Worm (Caenorhabditis elegans) whole organism, L2 larva: ENCODE results near the gene T14E8.2.

ENCODE experiments used
- F13H6.1 ChIP-seq: sonication (generic microtip); optimal IDR thresholded peaks from 2 replicates; lab custom pipeline; 2016; ENCODE audit warnings: missing genetic modification characterization, missing compliant biosample characterization
- R02D3.7 ChIP-seq: fragments of 150-350 bp; optimal IDR thresholded peaks from 2 replicates; lab custom pipeline; 2014; ENCODE audit warnings: missing biosample characterization, missing genetic modification characterization
- ama-1 ChIP-seq: fragments of 150-350 bp; optimal IDR thresholded peaks from 2 replicates; lab custom pipeline; 2018; ENCODE audit warnings: inconsistent platforms
- ceh-16 ChIP-seq: fragments of 150-350 bp; optimal IDR thresholded peaks from 2 replicates; lab custom pipeline; 2014; ENCODE audit warnings: missing biosample characterization, missing genetic modification characterization
- ceh-82 ChIP-seq: fragments of 150-350 bp; optimal IDR thresholded peaks from 2 replicates; lab custom pipeline; 2014; ENCODE audit warnings: missing biosample characterization, missing genetic modification characterization
- nhr-237 ChIP-seq: fragments of 150-350 bp; optimal IDR thresholded peaks from 2 replicates; lab custom pipeline; 2014; ENCODE audit warnings: missing biosample characterization, missing genetic modification characterization
- nhr-25 ChIP-seq: fragments of 150-350 bp; sonication (generic microtip); optimal IDR thresholded peaks from 3 replicates; lab custom pipeline; 2014; ENCODE audit warnings: missing biosample characterization, missing genetic modification characterization
- skn-1 ChIP-seq: sonication (generic microtip); optimal IDR thresholded peaks from 2 replicates; lab custom pipeline; 2017; ENCODE audit warnings: missing biosample characterization, missing genetic modification characterization
- ztf-4 ChIP-seq: fragments of 150-350 bp; optimal IDR thresholded peaks from 2 replicates; lab custom pipeline; 2014; ENCODE audit warnings: missing biosample characterization, missing genetic modification characterization

ce11 chrX:6505662-6506061, 37.1 kb upstream of the T14E8.2 start, which contains the start of gene glr-8:
- TF ChIP-seq ceh-16 (tag; lab: Kevin White, UChicago) (no peak), ama-1 (lab: Kevin White, UChicago) (no peak), ztf-4 (tag; lab: Kevin White, UChicago) (no peak), nhr-25 (tag; lab: Kevin White, UChicago) (no peak), F13H6.1 (tag; lab: Kevin White, UChicago) (no peak), nhr-237 (tag; lab: Kevin White, UChicago) (no peak), ceh-82 (tag; lab: Kevin White, UChicago) (no peak), R02D3.7 (no peak), skn-1 (tag; lab: Kevin White, UChicago) (no peak)
